Worm (Caenorhabditis elegans) whole organism, L4 larva: ENCODE measurements around the gene tctn-1.
"Not testable (repeated sequence)": the region's sequence is repeated elsewhere in the genome, so short reads cannot be mapped to it uniquely, and the experiment has no call there.

Experiments
- F10B5.3 ChIP-seq: sonication (generic microtip); optimal IDR thresholded peaks from 2 replicates; lab custom pipeline; 2016; ENCODE audit warnings: mild to moderate bottlenecking, missing genetic modification characterization, missing compliant biosample characterization
- F49E8.2 ChIP-seq: sonication (generic microtip); optimal IDR thresholded peaks from 2 replicates; lab custom pipeline; 2016; ENCODE audit warnings: missing compliant biosample characterization, mild to moderate bottlenecking, missing genetic modification characterization, borderline replicate concordance
- T20F7.1 ChIP-seq: fragments of 200-800 bp; sonication (Bioruptor generic); optimal IDR thresholded peaks from 2 replicates; lab custom pipeline; 2018; ENCODE audit warnings: mild to moderate bottlenecking, missing genetic modification characterization, missing compliant biosample characterization
- Y48G9A.11 ChIP-seq: fragments of 200-800 bp; sonication (Bioruptor generic); IDR thresholded peaks from 2 replicates; pipeline ENCODE4 v1.3.6; 2022; ENCODE audit warnings: missing genetic modification reagents, missing genetic modification characterization, missing compliant biosample characterization
- Y5F2A.4 ChIP-seq: fragments of 200-800 bp; sonication (Bioruptor generic); optimal IDR thresholded peaks from 2 replicates; lab custom pipeline; 2018; ENCODE audit warnings: mild to moderate bottlenecking, missing genetic modification characterization, missing compliant biosample characterization
- ZK337.2 ChIP-seq: fragments of 200-800 bp; sonication (Bioruptor generic); IDR thresholded peaks from 2 replicates; pipeline ENCODE4 v1.3.6; 2022; ENCODE audit warnings: missing genetic modification reagents, missing genetic modification characterization, missing compliant biosample characterization
- ZK546.5 ChIP-seq, 2 experiments: sonication (generic microtip); optimal IDR thresholded peaks; 2 replicates each; lab custom pipeline; 2017; ENCODE audit warnings: missing biosample characterization in 2 of 2, missing genetic modification characterization in 2 of 2
- arid-1 ChIP-seq: fragments of 200-800 bp; sonication (Bioruptor generic); conservative IDR thresholded peaks from 2 replicates; pipeline ENCODE4 v1.3.6; 2022; ENCODE audit warnings: missing genetic modification reagents, missing genetic modification characterization, missing compliant biosample characterization
- ceh-20 ChIP-seq: fragments of 200-800 bp; sonication (Bioruptor generic); IDR thresholded peaks from 2 replicates; pipeline ENCODE4 v1.3.6; 2022; ENCODE audit warnings: missing genetic modification reagents, missing genetic modification characterization, missing compliant biosample characterization
- ceh-44 ChIP-seq: fragments of 200-800 bp; sonication (Bioruptor generic); IDR thresholded peaks from 2 replicates; pipeline ENCODE4 v1.3.6; 2022; ENCODE audit warnings: missing genetic modification reagents, missing genetic modification characterization, missing compliant biosample characterization
- daf-19 ChIP-seq: fragments of 200-800 bp; sonication (Bioruptor generic); conservative IDR thresholded peaks from 2 replicates; pipeline ENCODE4 v1.3.6; 2022; ENCODE audit warnings: missing genetic modification characterization, missing compliant biosample characterization
- daf-8 ChIP-seq: fragments of 200-800 bp; sonication (Bioruptor generic); IDR thresholded peaks from 2 replicates; pipeline ENCODE4 v1.3.6; 2022; ENCODE audit warnings: missing genetic modification characterization, missing compliant biosample characterization
- dmd-6 ChIP-seq: fragments of 200-800 bp; sonication (Bioruptor generic); IDR thresholded peaks from 2 replicates; pipeline ENCODE4 v1.3.6; 2022; ENCODE audit warnings: missing genetic modification reagents, missing genetic modification characterization, missing compliant biosample characterization
- dmd-8 ChIP-seq: fragments of 200-800 bp; sonication (Bioruptor generic); IDR thresholded peaks from 2 replicates; pipeline ENCODE4 v1.3.6; 2022; ENCODE audit warnings: missing genetic modification characterization, missing compliant biosample characterization
- dmd-9 ChIP-seq: fragments of 200-800 bp; sonication (Bioruptor generic); IDR thresholded peaks from 2 replicates; pipeline ENCODE4 v1.3.6; 2022; ENCODE audit warnings: missing genetic modification reagents, missing genetic modification characterization, missing compliant biosample characterization
- dpl-1 ChIP-seq: fragments of 150-350 bp; optimal IDR thresholded peaks from 2 replicates; lab custom pipeline; 2014; ENCODE audit warnings: missing biosample characterization, missing genetic modification reagents, missing genetic modification characterization
- duxl-1 ChIP-seq: sonication (generic microtip); optimal IDR thresholded peaks from 2 replicates; lab custom pipeline; 2016; ENCODE audit warnings: mild to moderate bottlenecking, missing genetic modification characterization, moderate library complexity, missing compliant biosample characterization; ENCODE audit not compliant: poor library complexity
- dve-1 ChIP-seq: sonication (generic microtip); optimal IDR thresholded peaks from 2 replicates; lab custom pipeline; 2017; ENCODE audit warnings: antibody characterized with exemption, mild to moderate bottlenecking, missing genetic modification characterization, missing compliant biosample characterization; ENCODE audit not compliant: insufficient read depth
- egl-43 ChIP-seq: fragments of 200-800 bp; sonication (Bioruptor generic); IDR thresholded peaks from 2 replicates; pipeline ENCODE4 v1.3.6; 2022; ENCODE audit warnings: missing genetic modification reagents, missing genetic modification characterization, missing compliant biosample characterization
- hif-1 ChIP-seq, 2 experiments: sonication (generic microtip); optimal IDR thresholded peaks; 2 replicates each; lab custom pipeline; 2016 to 2017; ENCODE audit warnings: missing compliant biosample characterization in 2 of 2, missing genetic modification characterization in 2 of 2, missing genetic modification reagents in 2 of 2, missing genotype in 2 of 2, mild to moderate bottlenecking in 1 of 2
- hlh-11 ChIP-seq: fragments of 200-800 bp; sonication (Bioruptor generic); optimal IDR thresholded peaks from 2 replicates; lab custom pipeline; 2018; ENCODE audit warnings: mild to moderate bottlenecking, missing genetic modification characterization, missing compliant biosample characterization
- hmg-1.1 ChIP-seq: fragments of 200-800 bp; sonication (Bioruptor generic); IDR thresholded peaks from 2 replicates; pipeline ENCODE4 v1.3.6; 2022; ENCODE audit warnings: missing genetic modification reagents, missing genetic modification characterization, missing compliant biosample characterization
- jun-1 ChIP-seq: fragments of 150-350 bp; optimal IDR thresholded peaks from 2 replicates; lab custom pipeline; 2014; ENCODE audit warnings: missing biosample characterization, missing genetic modification reagents, missing genetic modification characterization
- lin-1 ChIP-seq: fragments of 200-800 bp; sonication (Bioruptor generic); IDR thresholded peaks from 2 replicates; pipeline ENCODE4 v1.3.6; 2022; ENCODE audit warnings: missing genetic modification reagents, missing genetic modification characterization, missing compliant biosample characterization
- lin-15B ChIP-seq: fragments of 150-350 bp; sonication (generic microtip); optimal IDR thresholded peaks from 3 replicates; lab custom pipeline; 2014; ENCODE audit warnings: missing biosample characterization, missing genetic modification characterization
- lin-29 ChIP-seq: fragments of 200-800 bp; sonication (Bioruptor generic); IDR thresholded peaks from 2 replicates; pipeline ENCODE4 v1.3.6; 2022; ENCODE audit warnings: missing genetic modification reagents, missing genetic modification characterization, missing compliant biosample characterization
- mdt-29 ChIP-seq: fragments of 200-800 bp; sonication (Bioruptor generic); IDR thresholded peaks from 2 replicates; pipeline ENCODE4 v1.3.6; 2022; ENCODE audit warnings: missing genetic modification reagents, missing genetic modification characterization, missing compliant biosample characterization
- mep-1 ChIP-seq: fragments of 150-350 bp; sonication (generic microtip); optimal IDR thresholded peaks from 3 replicates; lab custom pipeline; 2014; ENCODE audit warnings: missing biosample characterization, missing genetic modification characterization
- mxl-2 ChIP-seq: fragments of 200-800 bp; sonication (Bioruptor generic); conservative IDR thresholded peaks from 2 replicates; pipeline ENCODE4 v1.3.6; 2022; ENCODE audit warnings: missing genetic modification reagents, missing genetic modification characterization, missing compliant biosample characterization
- mxl-3 ChIP-seq: fragments of 200-800 bp; sonication (Bioruptor generic); optimal IDR thresholded peaks from 2 replicates; lab custom pipeline; 2018; ENCODE audit warnings: mild to moderate bottlenecking, missing genetic modification characterization, missing compliant biosample characterization
- nhr-102 ChIP-seq: sonication (generic microtip); optimal IDR thresholded peaks from 2 replicates; lab custom pipeline; 2016; ENCODE audit warnings: mild to moderate bottlenecking, missing genetic modification characterization, moderate library complexity, missing compliant biosample characterization
- nhr-11 ChIP-seq: fragments of 150-350 bp; optimal IDR thresholded peaks from 2 replicates; lab custom pipeline; 2014; ENCODE audit warnings: missing biosample characterization, missing genetic modification characterization
- nhr-28 ChIP-seq: fragments of 150-350 bp; optimal IDR thresholded peaks from 2 replicates; lab custom pipeline; 2014; ENCODE audit warnings: missing biosample characterization, missing genetic modification characterization
- nhr-42 ChIP-seq: fragments of 200-800 bp; sonication (Bioruptor generic); IDR thresholded peaks from 2 replicates; pipeline ENCODE4 v1.3.6; 2022; ENCODE audit warnings: missing genetic modification characterization, missing compliant biosample characterization
- pha-4 ChIP-seq, 2 experiments: fragments of 150-350 bp in 1 of 2; fragments of 200-800 bp in 1 of 2; sonication (Bioruptor generic) in 1 of 2; IDR thresholded peaks in 1 of 2; optimal IDR thresholded peaks in 1 of 2; 2 replicates each; pipeline versions ENCODE4 v1.3.6 to Lab custom; 2014 to 2022; ENCODE audit warnings: missing genetic modification characterization in 2 of 2, missing genetic modification reagents in 2 of 2, missing biosample characterization in 1 of 2, missing compliant biosample characterization in 1 of 2
- pqm-1 ChIP-seq: sonication (generic microtip); optimal IDR thresholded peaks from 2 replicates; lab custom pipeline; 2017; ENCODE audit warnings: missing biosample characterization, missing genetic modification characterization
- saeg-2 ChIP-seq: fragments of 200-800 bp; sonication (Bioruptor generic); IDR thresholded peaks from 2 replicates; pipeline ENCODE4 v1.3.6; 2022; ENCODE audit warnings: missing genetic modification reagents, missing genetic modification characterization, missing compliant biosample characterization
- snpc-1.2 ChIP-seq: fragments of 200-800 bp; sonication (Bioruptor generic); IDR thresholded peaks from 2 replicates; pipeline ENCODE4 v1.3.6; 2022; ENCODE audit warnings: missing genetic modification reagents, missing genetic modification characterization, missing compliant biosample characterization
- tra-1 ChIP-seq: fragments of 200-800 bp; sonication (Bioruptor generic); IDR thresholded peaks from 2 replicates; pipeline ENCODE4 v1.3.6; 2022; ENCODE audit warnings: missing genetic modification reagents, missing genetic modification characterization, missing compliant biosample characterization
- unc-130 ChIP-seq: sonication (generic microtip); optimal IDR thresholded peaks from 2 replicates; lab custom pipeline; 2016; ENCODE audit warnings: missing genetic modification reagents, missing genetic modification characterization, missing compliant biosample characterization
- zfp-2 ChIP-seq: sonication (generic microtip); optimal IDR thresholded peaks from 2 replicates; lab custom pipeline; 2016; ENCODE audit warnings: mild to moderate bottlenecking, missing genetic modification characterization, missing compliant biosample characterization
- zfp-3 ChIP-seq: fragments of 200-800 bp; sonication (Bioruptor generic); conservative IDR thresholded peaks from 2 replicates; pipeline ENCODE4 v1.3.6; 2022; ENCODE audit warnings: missing genetic modification reagents, missing genetic modification characterization, missing compliant biosample characterization
- zip-11 ChIP-seq: fragments of 200-800 bp; sonication (Bioruptor generic); IDR thresholded peaks from 2 replicates; pipeline ENCODE4 v1.3.6; 2022; ENCODE audit warnings: missing genetic modification characterization, missing compliant biosample characterization
- zip-2 ChIP-seq: fragments of 150-350 bp; optimal IDR thresholded peaks from 2 replicates; lab custom pipeline; 2014; ENCODE audit warnings: missing biosample characterization, missing genetic modification characterization

tctn-1 gene

ce11 chrIV:4727935-4728334 is 19.7 kb downstream of the tctn-1 start (continued):
- TF ChIP-seq tra-1 (GFP tag; lab: Robert Waterston, UW) = peak; percentile 100
- TF ChIP-seq Y48G9A.11 = peak; percentile 96
- peak; percentile 31 for TF ChIP-seq Y5F2A.4 (GFP tag; lab: Kevin White, UChicago)
- TF ChIP-seq ceh-44 (GFP tag; lab: Robert Waterston, UW) = peak; percentile 99
- TF ChIP-seq snpc-1.2 = peak; percentile 93
- TF ChIP-seq T20F7.1 (GFP tag; lab: Kevin White, UChicago) = peak; percentile 94
- peak; percentile 100 for TF ChIP-seq dmd-9 (GFP tag; lab: Robert Waterston, UW)
- TF ChIP-seq unc-130 (GFP tag; lab: Kevin White, UChicago) = peak; percentile 86
- peak; percentile 96 for TF ChIP-seq arid-1
- peak in 1 of 2 experiments; percentile 84 for TF ChIP-seq hif-1 (tag; optimal IDR thresholded peaks at IDR 0.05; lab: Kevin White, UChicago)
- TF ChIP-seq dpl-1 (GFP tag; lab: Kevin White, UChicago) = peak; percentile 68
- peak; percentile 92 for TF ChIP-seq hlh-11
- peak; percentile 70 for TF ChIP-seq duxl-1 (tag; lab: Kevin White, UChicago)
- TF ChIP-seq mxl-3 (GFP tag; lab: Kevin White, UChicago) = peak; percentile 75
- TF ChIP-seq pha-4 (GFP tag; IDR thresholded peaks at IDR 0.05; lab: Robert Waterston, UW) = peak; percentile 99
- not testable (repeated sequence) for TF ChIP-seq pha-4 (tag; optimal IDR thresholded peaks at IDR 0.05; lab: Kevin White, UChicago)
- peak; percentile 0 for TF ChIP-seq F49E8.2 (tag; lab: Kevin White, UChicago)
- TF ChIP-seq zfp-2 (tag; lab: Kevin White, UChicago) = peak; percentile 90
- TF ChIP-seq daf-8 (GFP tag; lab: Robert Waterston, UW) = peak; percentile 99
- TF ChIP-seq lin-15B = peak; percentile 62
- TF ChIP-seq lin-29 (GFP tag; lab: Robert Waterston, UW) = peak; percentile 100
- peak; percentile 99 for TF ChIP-seq egl-43 (GFP tag; lab: Robert Waterston, UW)
- peak; percentile 96 for TF ChIP-seq nhr-102
- TF ChIP-seq nhr-42 (GFP tag; lab: Robert Waterston, UW) = peak; percentile 100
- TF ChIP-seq saeg-2 (GFP tag; lab: Robert Waterston, UW) = peak; percentile 98
- TF ChIP-seq ZK337.2 (GFP tag; lab: Robert Waterston, UW) = peak; percentile 100
- TF ChIP-seq ceh-20 (GFP tag; lab: Robert Waterston, UW) = peak; percentile 100
- peak; percentile 41 for TF ChIP-seq nhr-28 (tag; lab: Kevin White, UChicago)

ce11 chrIV:4725478-4725920 is 22.1 kb downstream of the tctn-1 start:
- TF ChIP-seq nhr-102 = peak; percentile 96
- peak; percentile 96 for TF ChIP-seq Y48G9A.11
- TF ChIP-seq lin-1 (GFP tag; lab: Robert Waterston, UW) = peak; percentile 98
- TF ChIP-seq mxl-3 (GFP tag; lab: Kevin White, UChicago) = peak; percentile 5
- TF ChIP-seq F10B5.3 (tag; lab: Kevin White, UChicago) = peak; percentile 81
- TF ChIP-seq dmd-8 = peak; percentile 81
- peak; percentile 99 for TF ChIP-seq pha-4 (GFP tag; IDR thresholded peaks at IDR 0.05; lab: Robert Waterston, UW)
- TF ChIP-seq pha-4 (tag; optimal IDR thresholded peaks at IDR 0.05; lab: Kevin White, UChicago) = not testable (repeated sequence)
- TF ChIP-seq zip-11 (GFP tag; lab: Robert Waterston, UW) = 0 out of 2 replicates have a peak, but pooled peaks have one; percentile 72
- peak; percentile 100 for TF ChIP-seq dmd-9 (GFP tag; lab: Robert Waterston, UW)
- TF ChIP-seq mxl-2 (GFP tag; lab: Robert Waterston, UW) = peak; percentile 95
- peak; percentile 100 for TF ChIP-seq hmg-1.1
- peak; percentile 30 for TF ChIP-seq nhr-11 (tag; lab: Kevin White, UChicago)
- peak; percentile 100 for TF ChIP-seq dmd-6 (GFP tag; lab: Robert Waterston, UW)
- peak; percentile 100 for TF ChIP-seq zfp-3 (GFP tag; lab: Robert Waterston, UW)
- TF ChIP-seq lin-15B = peak; percentile 13
- peak; percentile 99 for TF ChIP-seq egl-43 (GFP tag; lab: Robert Waterston, UW)
- peak; percentile 68 for TF ChIP-seq mep-1 (tag; lab: Kevin White, UChicago)
- TF ChIP-seq mdt-29 (GFP tag; lab: Robert Waterston, UW) = peak; percentile 99
- peak; percentile 27 for TF ChIP-seq zip-2 (tag; lab: Kevin White, UChicago)
- TF ChIP-seq dpl-1 (GFP tag; lab: Kevin White, UChicago) = peak; percentile 67
- TF ChIP-seq jun-1 (tag; lab: Kevin White, UChicago) = peak; percentile 1
- TF ChIP-seq Y5F2A.4 (GFP tag; lab: Kevin White, UChicago) = peak; percentile 35
- peak; percentile 100 for TF ChIP-seq tra-1 (GFP tag; lab: Robert Waterston, UW)
- TF ChIP-seq ceh-44 (GFP tag; lab: Robert Waterston, UW) = peak; percentile 99
- TF ChIP-seq ZK546.5 (tag; optimal IDR thresholded peaks at IDR 0.05; lab: Kevin White, UChicago) = peak in 1 of 2 experiments; percentile 38
- peak; percentile 91 for TF ChIP-seq T20F7.1 (GFP tag; lab: Kevin White, UChicago)
- TF ChIP-seq arid-1 = peak; percentile 98
- peak; percentile 62 for TF ChIP-seq dve-1 (tag; lab: Kevin White, UChicago)
- peak; percentile 99 for TF ChIP-seq daf-19
- TF ChIP-seq zfp-2 (tag; lab: Kevin White, UChicago) = peak; percentile 82
- peak; percentile 7 for TF ChIP-seq pqm-1 (tag; lab: Kevin White, UChicago)
- peak; percentile 100 for TF ChIP-seq nhr-42 (GFP tag; lab: Robert Waterston, UW)
- peak; percentile 68 to 78 for TF ChIP-seq hif-1 (tag; optimal IDR thresholded peaks at IDR 0.05; lab: Kevin White, UChicago)
